Fruit fly (Drosophila melanogaster) S2 (cell line): Measurements from ENCODE around the gene Or67d.

Source experiments
- CG8478 ChIP-seq: fragments of >200 bp; optimal IDR thresholded peaks from 2 replicates; lab custom pipeline; 2018
- CTCF ChIP-seq, 2 experiments: fragments of >200 bp; optimal IDR thresholded peaks; 2 replicates each; lab custom pipeline; 2018

DNA sequence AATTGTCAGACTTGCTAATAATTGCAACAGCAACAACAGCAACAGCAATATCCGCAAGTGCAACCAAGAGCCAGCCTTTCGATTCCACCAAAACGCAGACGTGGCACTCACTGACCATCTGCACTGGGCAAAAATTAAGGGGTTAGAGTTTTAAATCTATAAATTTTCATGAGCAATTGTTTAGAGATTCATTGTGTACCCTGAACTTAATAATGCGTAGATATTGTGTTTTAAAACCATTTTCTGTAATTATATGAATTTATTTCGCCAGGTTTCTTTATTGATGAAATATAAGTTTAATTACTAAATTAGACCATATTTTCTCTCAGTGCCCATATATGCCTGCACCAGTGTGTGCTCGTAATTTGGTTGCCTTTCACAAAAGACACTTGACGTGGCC lies 42.8 kb downstream of the Or67d start:
- TF ChIP-seq CG8478 (lab: Kevin White, UChicago) (no peak), CTCF (optimal IDR thresholded peaks at IDR 0.05; lab: Kevin White, UChicago) (no peak)
